Fruit fly (Drosophila melanogaster) whole organism, prepupa: ENCODE results near the gene Acbp6.

ENCODE experiments used
- CG10631 ChIP-seq: fragments of 200-800 bp; sonication (Bioruptor generic); optimal IDR thresholded peaks from 2 replicates; lab custom pipeline; 2016; ENCODE audit warnings: missing biosample characterization, missing genetic modification characterization
- CG10669 ChIP-seq: fragments of 200-800 bp; sonication (Bioruptor generic); optimal IDR thresholded peaks from 3 replicates; lab custom pipeline; 2018; ENCODE audit warnings: missing biosample characterization, mild to moderate bottlenecking, missing genetic modification characterization, moderate library complexity
- CG11294 ChIP-seq: fragments of 200-800 bp; sonication (Bioruptor generic); IDR thresholded peaks from 2 replicates; pipeline ENCODE4 v1.3.6; 2022; ENCODE audit warnings: missing biosample characterization, missing genetic modification characterization
- CG11762 ChIP-seq: fragments of 200-800 bp; sonication (Bioruptor generic); optimal IDR thresholded peaks from 3 replicates; lab custom pipeline; 2016; ENCODE audit warnings: missing biosample characterization, missing genetic modification characterization; ENCODE audit not compliant: insufficient read depth
- CG11902 ChIP-seq: fragments of 200-800 bp; sonication (Bioruptor generic); optimal IDR thresholded peaks from 3 replicates; lab custom pipeline; 2016; ENCODE audit warnings: missing biosample characterization, missing genetic modification characterization
- CG15336 ChIP-seq: fragments of 200-800 bp; sonication (Bioruptor generic); IDR thresholded peaks from 2 replicates; pipeline ENCODE4 v1.3.6; 2022; ENCODE audit warnings: missing biosample characterization, missing genetic modification characterization
- CG16779 ChIP-seq: fragments of 200-800 bp; sonication (Bioruptor generic); optimal IDR thresholded peaks from 3 replicates; lab custom pipeline; 2017; ENCODE audit warnings: missing biosample characterization, mild to moderate bottlenecking, missing genetic modification characterization
- CG3032 ChIP-seq: fragments of 200-800 bp; optimal IDR thresholded peaks from 2 replicates; lab custom pipeline; 2019; ENCODE audit warnings: missing biosample characterization, mild to moderate bottlenecking, missing genetic modification characterization, moderate library complexity
- CG31627 ChIP-seq: fragments of 200-800 bp; sonication (Bioruptor generic); optimal IDR thresholded peaks from 3 replicates; lab custom pipeline; 2016; ENCODE audit warnings: missing biosample characterization, missing genetic modification characterization
- CG34406 ChIP-seq: fragments of 200-800 bp; sonication (Bioruptor generic); optimal IDR thresholded peaks from 3 replicates; lab custom pipeline; 2016; ENCODE audit warnings: missing biosample characterization, missing genetic modification characterization
- CG3919 ChIP-seq: fragments of 200-800 bp; sonication (Bioruptor generic); optimal IDR thresholded peaks from 3 replicates; lab custom pipeline; 2016; ENCODE audit warnings: missing biosample characterization, missing genetic modification characterization
- CG6163 ChIP-seq: fragments of 200-800 bp; sonication (Bioruptor generic); IDR thresholded peaks from 3 replicates; pipeline ENCODE4 v1.3.6; 2022; ENCODE audit warnings: missing biosample characterization, missing genetic modification characterization
- CG6276 ChIP-seq: fragments of 200-800 bp; sonication (Bioruptor generic); optimal IDR thresholded peaks from 2 replicates; lab custom pipeline; 2017; ENCODE audit warnings: missing biosample characterization, mild to moderate bottlenecking, missing genetic modification characterization
- CG6792 ChIP-seq: fragments of 200-800 bp; sonication (Bioruptor generic); optimal IDR thresholded peaks from 3 replicates; lab custom pipeline; 2016; ENCODE audit warnings: missing biosample characterization, missing genetic modification characterization
- CG6808 ChIP-seq: fragments of 200-800 bp; sonication (Bioruptor generic); optimal IDR thresholded peaks from 3 replicates; lab custom pipeline; 2017; ENCODE audit warnings: missing biosample characterization, missing genetic modification characterization, mild to moderate bottlenecking, moderate library complexity, missing genetic modification reagents
- CG6854 ChIP-seq: fragments of 200-800 bp; sonication (Bioruptor generic); optimal IDR thresholded peaks from 2 replicates; lab custom pipeline; 2017; ENCODE audit warnings: missing biosample characterization, mild to moderate bottlenecking, missing genetic modification characterization
- CG7368 ChIP-seq: fragments of 200-800 bp; sonication (Bioruptor generic); optimal IDR thresholded peaks from 3 replicates; lab custom pipeline; 2016; ENCODE audit warnings: missing biosample characterization, missing genetic modification characterization
- CG8119 ChIP-seq: fragments of 200-800 bp; sonication (Bioruptor generic); IDR thresholded peaks from 3 replicates; pipeline ENCODE4 v1.3.6; 2022; ENCODE audit warnings: missing biosample characterization, missing genetic modification characterization
- CG8319 ChIP-seq: fragments of 200-800 bp; sonication (Bioruptor generic); optimal IDR thresholded peaks from 3 replicates; lab custom pipeline; 2016; ENCODE audit warnings: missing biosample characterization, missing genetic modification characterization
- CG8632 ChIP-seq: fragments of 200-800 bp; sonication (Bioruptor generic); optimal IDR thresholded peaks from 3 replicates; lab custom pipeline; 2016; ENCODE audit warnings: missing biosample characterization, missing genetic modification characterization
- CG9139 ChIP-seq: fragments of 200-800 bp; sonication (Bioruptor generic); optimal IDR thresholded peaks from 3 replicates; lab custom pipeline; 2017; ENCODE audit warnings: missing biosample characterization, mild to moderate bottlenecking, missing genetic modification characterization
- Eip75B ChIP-seq: fragments of 200-800 bp; sonication (Bioruptor generic); optimal IDR thresholded peaks from 3 replicates; lab custom pipeline; 2016; ENCODE audit warnings: missing biosample characterization, missing genetic modification characterization
- Eip78C ChIP-seq: fragments of 200-800 bp; sonication (Bioruptor generic); peaks from one replicate; lab custom pipeline; 2016; ENCODE audit warnings: missing biosample characterization, missing genetic modification characterization
- Eip93F ChIP-seq: fragments of 200-800 bp; sonication (Bioruptor generic); optimal IDR thresholded peaks from 2 replicates; lab custom pipeline; 2016; ENCODE audit warnings: missing biosample characterization, mild to moderate bottlenecking, missing genetic modification characterization
- Ets21C ChIP-seq: fragments of 200-800 bp; sonication (Bioruptor generic); optimal IDR thresholded peaks from 3 replicates; lab custom pipeline; 2016; ENCODE audit warnings: missing biosample characterization, missing genetic modification characterization
- Ets96B ChIP-seq: fragments of 200-800 bp; optimal IDR thresholded peaks from 2 replicates; lab custom pipeline; 2019; ENCODE audit warnings: missing biosample characterization, mild to moderate bottlenecking, missing genetic modification characterization, moderate library complexity
- Gug ChIP-seq: fragments of 200-800 bp; sonication (Bioruptor generic); IDR thresholded peaks from 2 replicates; pipeline ENCODE4 v1.3.6; 2022; ENCODE audit warnings: missing biosample characterization, missing genetic modification characterization
- Hr39 ChIP-seq: fragments of 200-800 bp; sonication (Bioruptor generic); optimal IDR thresholded peaks from 2 replicates; lab custom pipeline; 2016; ENCODE audit warnings: missing biosample characterization, missing genetic modification characterization
- Hr4 ChIP-seq: fragments of 200-800 bp; sonication (Bioruptor generic); optimal IDR thresholded peaks from 3 replicates; lab custom pipeline; 2016; ENCODE audit warnings: missing biosample characterization, missing genetic modification characterization
- Lpt ChIP-seq: fragments of 200-800 bp; sonication (Bioruptor generic); optimal IDR thresholded peaks from 3 replicates; lab custom pipeline; 2016; ENCODE audit warnings: missing biosample characterization, missing genetic modification characterization
- OdsH ChIP-seq: fragments of 200-800 bp; sonication (Bioruptor generic); optimal IDR thresholded peaks from 3 replicates; lab custom pipeline; 2016; ENCODE audit warnings: missing biosample characterization, missing genetic modification characterization
- Smox ChIP-seq: fragments of 200-800 bp; sonication (Bioruptor generic); optimal IDR thresholded peaks from 3 replicates; lab custom pipeline; 2016; ENCODE audit warnings: missing biosample characterization, missing genetic modification characterization
- Sox102F ChIP-seq: fragments of 200-800 bp; sonication (Bioruptor generic); optimal IDR thresholded peaks from 2 replicates; lab custom pipeline; 2016; ENCODE audit warnings: missing biosample characterization, mild to moderate bottlenecking, missing genetic modification characterization
- Sox14 ChIP-seq: fragments of 200-800 bp; sonication (Bioruptor generic); optimal IDR thresholded peaks from 3 replicates; lab custom pipeline; 2016; ENCODE audit warnings: missing biosample characterization, missing genetic modification characterization
- Sox15 ChIP-seq: fragments of 200-800 bp; sonication (Bioruptor generic); optimal IDR thresholded peaks from 3 replicates; lab custom pipeline; 2016; ENCODE audit warnings: missing biosample characterization, missing genetic modification characterization
- achi ChIP-seq: fragments of 200-800 bp; sonication (Bioruptor generic); optimal IDR thresholded peaks from 3 replicates; lab custom pipeline; 2016; ENCODE audit warnings: missing biosample characterization, missing genetic modification characterization
- dac ChIP-seq: fragments of 200-800 bp; sonication (Bioruptor generic); optimal IDR thresholded peaks from 2 replicates; lab custom pipeline; 2017; ENCODE audit warnings: missing biosample characterization, mild to moderate bottlenecking, missing genetic modification characterization
- dsx ChIP-seq: fragments of 200-800 bp; optimal IDR thresholded peaks from 3 replicates; lab custom pipeline; 2019; ENCODE audit warnings: missing biosample characterization, mild to moderate bottlenecking, missing genetic modification characterization, moderate library complexity; ENCODE audit not compliant: poor library complexity, severe bottlenecking
- eg ChIP-seq: fragments of 200-800 bp; sonication (Bioruptor generic); IDR thresholded peaks from 3 replicates; pipeline ENCODE4 v1.3.6; 2022; ENCODE audit warnings: missing biosample characterization, missing genetic modification characterization
- esn ChIP-seq: fragments of 200-800 bp; sonication (Bioruptor generic); optimal IDR thresholded peaks from 2 replicates; lab custom pipeline; 2016; ENCODE audit warnings: missing biosample characterization, mild to moderate bottlenecking, missing genetic modification characterization, moderate library complexity
- fd59A ChIP-seq: fragments of 200-800 bp; sonication (Bioruptor generic); optimal IDR thresholded peaks from 2 replicates; lab custom pipeline; 2017; ENCODE audit warnings: missing biosample characterization, mild to moderate bottlenecking, missing genetic modification characterization, missing genetic modification reagents
- pdm3 ChIP-seq: fragments of 200-800 bp; sonication (Bioruptor generic); optimal IDR thresholded peaks from 3 replicates; lab custom pipeline; 2016; ENCODE audit warnings: missing biosample characterization, missing genetic modification characterization
- salr ChIP-seq, 2 experiments: fragments of 200-800 bp; sonication (Bioruptor generic); optimal IDR thresholded peaks; 3 replicates each; lab custom pipeline; 2016 to 2018; ENCODE audit warnings: missing biosample characterization in 2 of 2, missing genetic modification characterization in 2 of 2, mild to moderate bottlenecking in 1 of 2
- spab ChIP-seq: fragments of 200-800 bp; sonication (Bioruptor generic); optimal IDR thresholded peaks from 2 replicates; lab custom pipeline; 2017; ENCODE audit warnings: missing biosample characterization, mild to moderate bottlenecking, missing genetic modification characterization, missing genetic modification reagents
- ss ChIP-seq, 2 experiments: fragments of 200-800 bp; sonication (Bioruptor generic); optimal IDR thresholded peaks; 2 replicates in 1 of 2; 3 replicates in 1 of 2; lab custom pipeline; 2017 to 2018; ENCODE audit warnings: mild to moderate bottlenecking in 2 of 2, missing biosample characterization in 2 of 2, missing genetic modification characterization in 2 of 2, moderate library complexity in 1 of 2
- svp ChIP-seq: fragments of 200-800 bp; sonication (Bioruptor generic); peaks from one replicate; lab custom pipeline; 2016; ENCODE audit warnings: missing biosample characterization, missing genetic modification characterization
- topi ChIP-seq: fragments of 200-800 bp; sonication (Bioruptor generic); optimal IDR thresholded peaks from 3 replicates; lab custom pipeline; 2016; ENCODE audit warnings: missing biosample characterization, missing genetic modification characterization
- vri ChIP-seq: fragments of 200-800 bp; sonication (Bioruptor generic); optimal IDR thresholded peaks from 3 replicates; lab custom pipeline; 2016; ENCODE audit warnings: missing biosample characterization, mild to moderate bottlenecking, missing genetic modification characterization

The Acbp6 gene

DNA sequence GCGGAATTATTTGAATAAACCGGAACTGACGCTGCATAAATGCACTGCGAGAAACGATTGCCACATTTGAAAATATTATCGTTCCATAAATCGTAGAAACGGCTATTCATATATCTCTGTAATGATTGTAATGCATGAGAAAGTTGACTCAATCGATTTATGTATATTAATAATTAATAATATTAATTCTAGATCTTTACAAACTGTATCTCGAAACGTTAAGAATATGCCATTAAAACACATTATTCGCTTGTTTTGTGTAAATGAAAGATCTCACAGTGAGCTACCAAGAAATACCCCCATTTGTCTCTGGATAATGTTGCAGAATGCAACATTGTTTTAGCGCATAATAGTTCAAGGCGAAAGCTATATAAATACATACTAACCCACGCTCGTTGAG lies 21.1 kb downstream of the Acbp6 start (continued):
- TF ChIP-seq CG6808 (peak; percentile 77), CG8632 (GFP tag; lab: Kevin White, UChicago) (peak; percentile 82), OdsH (GFP tag; lab: Kevin White, UChicago) (peak; percentile 82), CG8319 (GFP tag; lab: Kevin White, UChicago) (peak; percentile 48), vri (GFP tag; lab: Kevin White, UChicago) (no peak), Eip75B (peak; percentile 48), CG11294 (GFP tag; lab: Robert Waterston, UW) (no peak; the same call in 1 of the 2 replicates), eg (GFP tag; lab: Robert Waterston, UW) (peak; percentile 71), Eip93F (GFP tag; lab: Kevin White, UChicago) (no peak), pdm3 (GFP tag; lab: Kevin White, UChicago) (peak; percentile 43), CG3032 (peak; percentile 84)

DNA sequence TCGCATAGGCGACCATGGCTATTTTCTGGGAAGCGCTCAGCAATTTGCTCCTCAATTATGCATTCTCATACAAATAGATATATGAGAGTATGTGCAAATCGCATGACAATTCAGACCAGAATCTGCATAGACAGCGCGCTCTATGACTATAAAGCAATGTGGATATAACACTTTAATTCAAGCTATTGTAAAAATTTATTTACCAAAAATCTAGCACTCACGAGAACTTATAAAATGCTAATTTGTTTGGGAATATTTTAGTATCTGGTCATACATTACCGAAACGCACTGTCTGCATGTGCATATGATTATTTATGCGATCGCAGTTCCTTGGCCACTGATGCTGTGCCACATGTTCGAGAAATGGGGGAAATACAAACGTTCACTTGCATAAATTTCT lies 22.1 kb downstream of the Acbp6 start:
- TF ChIP-seq Eip78C (peak; percentile 95), CG11762 (peak; percentile 66), vri (GFP tag; lab: Kevin White, UChicago) (no peak), CG6854 (GFP tag; lab: Kevin White, UChicago) (no peak), CG6276 (GFP tag; lab: Kevin White, UChicago) (peak; percentile 77), Sox15 (GFP tag; lab: Kevin White, UChicago) (peak; percentile 28), CG3919 (GFP tag; lab: Kevin White, UChicago) (peak; percentile 80), CG10669 (GFP tag; lab: Kevin White, UChicago) (peak; percentile 81), CG9139 (peak; percentile 75), OdsH (GFP tag; lab: Kevin White, UChicago) (peak; percentile 82), dsx (GFP tag; lab: Kevin White, UChicago) (peak; percentile 81), Sox14 (peak; percentile 75), Ets21C (peak; percentile 19), CG11902 (GFP tag; lab: Kevin White, UChicago) (peak; percentile 30), CG31627 (GFP tag; lab: Kevin White, UChicago) (peak; percentile 52), Ets96B (tag; lab: Kevin White, UChicago) (peak; percentile 86), CG6808 (peak; percentile 75), dac (peak; percentile 40), achi (GFP tag; lab: Kevin White, UChicago) (peak; percentile 79), CG34406 (GFP tag; lab: Kevin White, UChicago) (peak; percentile 52), Hr4 (GFP tag; lab: Kevin White, UChicago) (peak; percentile 87), CG3032 (peak; percentile 77), Eip93F (GFP tag; lab: Kevin White, UChicago) (no peak), fd59A (GFP tag; lab: Kevin White, UChicago) (peak; percentile 67), topi (GFP tag; lab: Kevin White, UChicago) (peak; percentile 61), Lpt (GFP tag; lab: Kevin White, UChicago) (peak; percentile 77), CG8632 (GFP tag; lab: Kevin White, UChicago) (peak; percentile 41), CG6163 (GFP tag; lab: Robert Waterston, UW) (peak; percentile 93), Eip75B (peak; percentile 75), salr (GFP tag; optimal IDR thresholded peaks at IDR 0.05; lab: Kevin White, UChicago) (peak; percentile 56 to 60), CG6792 (GFP tag; lab: Kevin White, UChicago) (peak; percentile 49), esn (GFP tag; lab: Kevin White, UChicago) (peak; percentile 51), Gug (GFP tag; lab: Robert Waterston, UW) (peak; percentile 73), CG10631 (peak; percentile 65), Smox (GFP tag; lab: Kevin White, UChicago) (peak; percentile 36), CG15336 (GFP tag; lab: Robert Waterston, UW) (peak; percentile 91), Hr39 (GFP tag; lab: Kevin White, UChicago) (peak; percentile 35), CG7368 (GFP tag; lab: Kevin White, UChicago) (peak; percentile 63), CG11294 (GFP tag; lab: Robert Waterston, UW) (peak; percentile 83), eg (GFP tag; lab: Robert Waterston, UW) (peak; percentile 94), CG16779 (tag; lab: Kevin White, UChicago) (peak; percentile 50), svp (GFP tag; lab: Kevin White, UChicago) (no peak), CG8119 (peak; percentile 89), Sox102F (GFP tag; lab: Kevin White, UChicago) (peak; percentile 30), ss (GFP tag; optimal IDR thresholded peaks at IDR 0.05; lab: Kevin White, UChicago) (peak; percentile 74 to 79), spab (GFP tag; lab: Kevin White, UChicago) (peak; percentile 78)
